Worm (Caenorhabditis elegans): ENCODE measurements around the gene hpo-6.

hpo-6 gene

DNA sequence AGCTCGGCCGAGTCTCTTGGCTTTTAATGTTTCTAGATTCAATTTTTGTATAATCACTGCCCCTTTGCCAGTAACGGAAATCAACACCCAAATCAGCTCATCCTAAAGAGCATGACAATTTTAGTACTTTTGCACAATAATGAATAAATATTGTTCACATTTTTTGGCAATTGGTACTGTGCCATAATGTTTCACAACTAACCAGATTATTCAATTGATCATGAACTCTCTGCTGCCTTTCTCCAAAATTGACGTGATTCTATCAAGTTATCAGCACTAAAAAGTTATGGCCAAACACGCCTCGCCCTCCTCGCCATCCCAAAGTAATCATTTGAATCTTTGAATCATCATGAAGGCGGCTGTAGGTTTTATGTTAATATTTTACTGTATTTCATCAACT, at the start of gene hpo-6:
TSS of gene hpo-6 (plus strand) at position 301 of the 400 bp plus-strand sequence.
- no peak for TF ChIP-seq ceh-83 (GFP tag; optimal IDR thresholded peaks at IDR 0.05)
- TF ChIP-seq sptf-1 (tag; optimal IDR thresholded peaks at IDR 0.05): no peak
- TF ChIP-seq mls-2 (tag; optimal IDR thresholded peaks at IDR 0.05): no peak
- no peak for TF ChIP-seq lin-13 (tag; optimal IDR thresholded peaks at IDR 0.05)
- TF ChIP-seq drap-1 (GFP tag; optimal IDR thresholded peaks at IDR 0.05): no peak
- no peak for TF ChIP-seq mab-5 (tag; optimal IDR thresholded peaks at IDR 0.05)
- no peak for TF ChIP-seq M03D4.4 (tag; optimal IDR thresholded peaks at IDR 0.05)
- no peak for TF ChIP-seq nhr-76 (tag; optimal IDR thresholded peaks at IDR 0.05)
- no peak for TF ChIP-seq nhr-2 (tag; optimal IDR thresholded peaks at IDR 0.05)
- TF ChIP-seq lin-32 (GFP tag; optimal IDR thresholded peaks at IDR 0.05): no peak
- TF ChIP-seq ces-1 (GFP tag; optimal IDR thresholded peaks at IDR 0.05): no peak
- TF ChIP-seq mep-1 (tag; optimal IDR thresholded peaks at IDR 0.05): no peak
- no peak for TF ChIP-seq unc-62 (GFP tag; optimal IDR thresholded peaks at IDR 0.05)
- TF ChIP-seq ham-2 (GFP tag; optimal IDR thresholded peaks at IDR 0.05): no peak
- no peak for TF ChIP-seq nhr-237 (tag; optimal IDR thresholded peaks at IDR 0.05)
- no peak for TF ChIP-seq ztf-11 (tag; optimal IDR thresholded peaks at IDR 0.05)
- TF ChIP-seq tbx-8 (GFP tag; optimal IDR thresholded peaks at IDR 0.05): no peak
- TF ChIP-seq lsy-2 (tag; optimal IDR thresholded peaks at IDR 0.05): no peak
- no peak for TF ChIP-seq sem-2 (GFP tag; optimal IDR thresholded peaks at IDR 0.05)

ce11 chrIV:1512944-1513343, 49.0 kb upstream of the hpo-6 start:
- TF ChIP-seq nhr-12 (tag; optimal IDR thresholded peaks at IDR 0.05): no peak
- no peak for TF ChIP-seq cnd-1 (tag; optimal IDR thresholded peaks at IDR 0.05)
- no peak for TF ChIP-seq nhr-2 (tag; optimal IDR thresholded peaks at IDR 0.05)
- TF ChIP-seq mep-1 (tag; optimal IDR thresholded peaks at IDR 0.05): no peak
- no peak for TF ChIP-seq sptf-1 (tag; optimal IDR thresholded peaks at IDR 0.05)
- no peak for TF ChIP-seq ham-2 (GFP tag; optimal IDR thresholded peaks at IDR 0.05)
- no peak for TF ChIP-seq ztf-11 (tag; optimal IDR thresholded peaks at IDR 0.05)
- TF ChIP-seq lsy-2 (tag; optimal IDR thresholded peaks at IDR 0.05): no peak
- TF ChIP-seq elt-1 (tag; optimal IDR thresholded peaks at IDR 0.05; ENCODE audit: borderline replicate concordance, insufficient read depth): no peak
- TF ChIP-seq ceh-83 (GFP tag; optimal IDR thresholded peaks at IDR 0.05): no peak
- TF ChIP-seq drap-1 (GFP tag; optimal IDR thresholded peaks at IDR 0.05): no peak

- no peak for TF ChIP-seq tbx-8 (GFP tag; optimal IDR thresholded peaks at IDR 0.05)
- peak; percentile 12 for TF ChIP-seq mls-2 (tag; optimal IDR thresholded peaks at IDR 0.05)
- TF ChIP-seq cnd-1 (tag; optimal IDR thresholded peaks at IDR 0.05): peak; percentile 41
- TF ChIP-seq ham-2 (GFP tag; optimal IDR thresholded peaks at IDR 0.05): peak; percentile 10
- peak; percentile 22 for TF ChIP-seq sem-2 (GFP tag; optimal IDR thresholded peaks at IDR 0.05)
These were observed 47.6 kb upstream of the hpo-6 start for ce11 chrIV:1514415-1514814.

DNA sequence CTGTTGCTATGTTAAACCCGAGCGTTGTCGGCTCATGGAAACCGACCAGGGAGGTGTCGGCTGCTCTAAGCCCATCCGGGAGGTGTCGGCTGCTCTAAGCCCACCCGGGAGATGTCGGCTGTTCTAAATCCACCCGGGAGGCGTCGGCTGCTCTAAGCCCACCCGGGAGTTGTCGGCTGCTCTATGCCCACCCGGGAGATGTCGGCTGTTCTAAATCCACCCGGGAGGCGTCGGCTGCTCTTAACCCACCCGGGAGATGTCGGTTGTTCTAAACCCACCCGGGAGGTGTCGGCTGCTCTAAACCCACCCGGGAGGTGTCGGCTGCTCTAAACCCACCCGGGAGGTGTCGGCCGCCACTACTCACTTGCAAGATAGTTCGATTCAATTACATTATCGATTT, 46.1 kb upstream of the hpo-6 start:
- TF ChIP-seq ztf-11 (tag; optimal IDR thresholded peaks at IDR 0.05): no peak
- TF ChIP-seq lsy-2 (tag; optimal IDR thresholded peaks at IDR 0.05): no peak
- TF ChIP-seq drap-1 (GFP tag; optimal IDR thresholded peaks at IDR 0.05): no peak
- TF ChIP-seq elt-1 (tag; optimal IDR thresholded peaks at IDR 0.05; ENCODE audit: borderline replicate concordance, insufficient read depth): no peak
- no peak for TF ChIP-seq snpc-4 (tag; optimal IDR thresholded peaks at IDR 0.05)
- TF ChIP-seq lin-32 (GFP tag; optimal IDR thresholded peaks at IDR 0.05): no peak
- TF ChIP-seq lin-13 (tag; optimal IDR thresholded peaks at IDR 0.05): no peak

DNA sequence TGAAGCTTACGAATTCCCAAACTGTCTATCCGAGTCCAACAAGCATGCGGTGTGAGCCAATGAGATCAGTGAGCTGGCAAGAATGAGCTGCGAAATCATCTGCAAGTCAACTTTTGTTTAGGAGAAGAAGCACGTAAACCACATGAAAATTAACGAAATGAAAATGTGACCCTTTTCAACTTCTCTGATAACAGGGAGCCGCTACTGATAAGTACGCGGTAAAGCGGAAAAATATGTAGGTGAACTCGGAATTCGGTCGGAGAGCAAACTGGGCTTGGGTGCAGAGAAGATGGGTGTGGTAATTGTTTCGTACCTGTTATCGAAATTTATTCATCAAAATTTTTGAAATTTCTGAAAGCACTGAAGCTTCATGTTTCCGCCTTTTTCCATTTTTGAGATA, 45.5 kb upstream of the hpo-6 start, which contains the start of gene clec-172:
TSS of gene clec-172 (minus strand) at position 101 of the 400 bp plus-strand sequence.
- no peak for TF ChIP-seq pha-4 (tag; optimal IDR thresholded peaks at IDR 0.05)
- TF ChIP-seq snpc-4 (tag; optimal IDR thresholded peaks at IDR 0.05): no peak
- TF ChIP-seq sem-2 (GFP tag; optimal IDR thresholded peaks at IDR 0.05): no peak
- TF ChIP-seq nhr-76 (tag; optimal IDR thresholded peaks at IDR 0.05): no peak
- TF ChIP-seq tbx-8 (GFP tag; optimal IDR thresholded peaks at IDR 0.05): no peak
- no peak for TF ChIP-seq unc-39 (tag; optimal IDR thresholded peaks at IDR 0.05)
- TF ChIP-seq nhr-2 (tag; optimal IDR thresholded peaks at IDR 0.05): no peak
- no peak for TF ChIP-seq ces-1 (GFP tag; optimal IDR thresholded peaks at IDR 0.05)
- TF ChIP-seq nhr-237 (tag; optimal IDR thresholded peaks at IDR 0.05): no peak
- TF ChIP-seq unc-62 (GFP tag; optimal IDR thresholded peaks at IDR 0.05): no peak
- no peak for TF ChIP-seq sptf-1 (tag; optimal IDR thresholded peaks at IDR 0.05)
- no peak for TF ChIP-seq lsy-2 (tag; optimal IDR thresholded peaks at IDR 0.05)
- no peak for TF ChIP-seq elt-1 (tag; optimal IDR thresholded peaks at IDR 0.05; ENCODE audit: borderline replicate concordance, insufficient read depth)
- TF ChIP-seq blmp-1 (tag; optimal IDR thresholded peaks at IDR 0.05): no peak
- no peak for TF ChIP-seq lin-32 (GFP tag; optimal IDR thresholded peaks at IDR 0.05)
- no peak for TF ChIP-seq ztf-11 (tag; optimal IDR thresholded peaks at IDR 0.05)
- TF ChIP-seq nhr-12 (tag; optimal IDR thresholded peaks at IDR 0.05): no peak
- TF ChIP-seq nhr-28 (tag; optimal IDR thresholded peaks at IDR 0.05): no peak
- no peak for TF ChIP-seq M03D4.4 (tag; optimal IDR thresholded peaks at IDR 0.05)
- TF ChIP-seq cnd-1 (tag; optimal IDR thresholded peaks at IDR 0.05): no peak

DNA sequence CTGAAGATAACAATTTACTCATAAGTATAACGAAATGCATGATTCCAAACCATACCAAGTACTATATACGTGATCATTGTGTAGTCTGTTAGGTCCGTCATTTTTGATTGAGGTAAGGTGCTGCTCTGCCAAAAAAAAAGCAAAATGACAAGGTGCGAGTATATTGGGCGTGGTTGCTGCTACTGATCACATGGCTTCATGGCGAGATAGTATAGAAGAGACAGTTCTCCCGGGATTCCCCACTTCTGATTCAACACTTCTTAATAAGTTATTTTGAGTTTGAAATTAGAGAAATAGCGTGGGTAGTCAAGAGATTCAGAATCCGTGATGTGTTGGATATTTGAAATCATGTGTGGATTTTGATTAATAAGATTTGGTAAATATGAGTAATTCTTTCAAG, 40.8 kb upstream of the hpo-6 start, which contains the start of gene K03H6.4:
TSS of gene K03H6.4 (minus strand) at position 101 of the 400 bp plus-strand sequence.
- TF ChIP-seq ceh-43 (GFP tag; optimal IDR thresholded peaks at IDR 0.05) (no peak), tbx-8 (GFP tag; optimal IDR thresholded peaks at IDR 0.05) (no peak)
